Fruit fly (Drosophila melanogaster) whole organism, embryonic: ENCODE results near the gene Dcps.

ENCODE experiments used
- B-H1 ChIP-seq: fragments of 200-800 bp; sonication (Bioruptor generic); IDR thresholded peaks from 3 replicates; pipeline ENCODE4 v1.3.6; 2022; ENCODE audit warnings: missing biosample characterization, missing genetic modification characterization
- Bteb2 ChIP-seq: fragments of 200-800 bp; sonication (Bioruptor generic); optimal IDR thresholded peaks from 2 replicates; lab custom pipeline; 2016; ENCODE audit warnings: missing biosample characterization, missing genetic modification characterization
- CG10565 ChIP-seq: fragments of 200-800 bp; sonication (Bioruptor generic); optimal IDR thresholded peaks from 3 replicates; lab custom pipeline; 2016; ENCODE audit warnings: missing biosample characterization, mild to moderate bottlenecking, missing genetic modification characterization
- CG11696 ChIP-seq: fragments of 200-800 bp; sonication (Bioruptor generic); IDR thresholded peaks from 2 replicates; pipeline ENCODE4 v1.3.6; 2022; ENCODE audit warnings: missing biosample characterization, missing genetic modification characterization
- CG12219 ChIP-seq: fragments of 200-800 bp; sonication (Bioruptor generic); optimal IDR thresholded peaks from 3 replicates; lab custom pipeline; 2018; ENCODE audit warnings: missing biosample characterization, mild to moderate bottlenecking, missing genetic modification characterization
- CG15514 ChIP-seq: fragments of 200-800 bp; sonication (Bioruptor generic); optimal IDR thresholded peaks from 3 replicates; lab custom pipeline; 2017; ENCODE audit warnings: missing biosample characterization, missing genetic modification characterization, mild to moderate bottlenecking, moderate library complexity, missing genetic modification reagents
- CG17568 ChIP-seq: fragments of 200-800 bp; sonication (Bioruptor generic); optimal IDR thresholded peaks from 2 replicates; lab custom pipeline; 2018; ENCODE audit warnings: missing biosample characterization, mild to moderate bottlenecking, missing genetic modification characterization, moderate library complexity
- CG17912 ChIP-seq: fragments of 200-800 bp; sonication (Bioruptor generic); optimal IDR thresholded peaks from 2 replicates; lab custom pipeline; 2018; ENCODE audit warnings: missing biosample characterization, mild to moderate bottlenecking, missing genetic modification characterization
- CG3065 ChIP-seq: fragments of 200-800 bp; sonication (Bioruptor generic); optimal IDR thresholded peaks from 2 replicates; lab custom pipeline; 2016; ENCODE audit warnings: missing biosample characterization, missing genetic modification characterization
- CG31365 ChIP-seq: fragments of 200-800 bp; sonication (Bioruptor generic); optimal IDR thresholded peaks from 2 replicates; lab custom pipeline; 2018; ENCODE audit warnings: missing biosample characterization, mild to moderate bottlenecking, missing genetic modification characterization
- CG7928 ChIP-seq: fragments of 200-800 bp; sonication (Bioruptor generic); optimal IDR thresholded peaks from 2 replicates; lab custom pipeline; 2017; ENCODE audit warnings: missing biosample characterization, mild to moderate bottlenecking, missing genetic modification characterization
- CG9609 ChIP-seq: fragments of 200-800 bp; sonication (Bioruptor generic); optimal IDR thresholded peaks from 3 replicates; lab custom pipeline; 2016; ENCODE audit warnings: missing biosample characterization, missing genetic modification characterization
- Camta ChIP-seq: fragments of 200-800 bp; sonication (Bioruptor generic); optimal IDR thresholded peaks from 2 replicates; lab custom pipeline; 2016; ENCODE audit warnings: missing biosample characterization, missing genetic modification characterization
- CkIIα-i1 ChIP-seq: fragments of 200-800 bp; sonication (Bioruptor generic); IDR thresholded peaks from 2 replicates; pipeline ENCODE4 v1.3.6; 2022; ENCODE audit warnings: missing biosample characterization, missing genetic modification characterization
- D19B ChIP-seq: fragments of 200-800 bp; sonication (Bioruptor generic); optimal IDR thresholded peaks from 2 replicates; lab custom pipeline; 2017; ENCODE audit warnings: missing biosample characterization, mild to moderate bottlenecking, missing genetic modification characterization
- Dp ChIP-seq: fragments of 200-800 bp; sonication (Bioruptor generic); optimal IDR thresholded peaks from 2 replicates; lab custom pipeline; 2018; ENCODE audit warnings: missing biosample characterization, mild to moderate bottlenecking, missing genetic modification characterization, moderate library complexity
- Fer1 ChIP-seq: fragments of 200-800 bp; sonication (Bioruptor generic); optimal IDR thresholded peaks from 2 replicates; lab custom pipeline; 2017; ENCODE audit warnings: missing biosample characterization, mild to moderate bottlenecking, missing genetic modification characterization
- Fer2 ChIP-seq: fragments of 200-800 bp; sonication (Bioruptor generic); optimal IDR thresholded peaks from 2 replicates; lab custom pipeline; 2018; ENCODE audit warnings: missing biosample characterization, mild to moderate bottlenecking, missing genetic modification characterization, moderate library complexity
- H2.0 ChIP-seq: fragments of 200-800 bp; sonication (Bioruptor generic); IDR thresholded peaks from 2 replicates; pipeline ENCODE4 v1.3.6; 2022; ENCODE audit warnings: missing biosample characterization, missing genetic modification characterization
- Hey ChIP-seq: fragments of 200-800 bp; sonication (Bioruptor generic); optimal IDR thresholded peaks from 3 replicates; lab custom pipeline; 2018; ENCODE audit warnings: missing biosample characterization, mild to moderate bottlenecking, missing genetic modification characterization
- Lpt ChIP-seq: fragments of >200 bp; optimal IDR thresholded peaks from 2 replicates; lab custom pipeline; 2018; ENCODE audit warnings: missing biosample characterization, missing genetic modification characterization
- Mad ChIP-seq: fragments of 200-800 bp; sonication (Bioruptor generic); optimal IDR thresholded peaks from 2 replicates; lab custom pipeline; 2016; ENCODE audit warnings: missing biosample characterization, missing genetic modification characterization
- Nf-YA ChIP-seq: fragments of 200-800 bp; sonication (Bioruptor generic); IDR thresholded peaks from 2 replicates; pipeline ENCODE4 v1.3.6; 2022; ENCODE audit warnings: missing biosample characterization, missing genetic modification characterization
- PHDP ChIP-seq: fragments of 200-800 bp; sonication (Bioruptor generic); optimal IDR thresholded peaks from 3 replicates; lab custom pipeline; 2018; ENCODE audit warnings: missing biosample characterization, mild to moderate bottlenecking, missing genetic modification characterization, moderate library complexity
- Sox102F ChIP-seq: fragments of 200-800 bp; sonication (Bioruptor generic); optimal IDR thresholded peaks from 2 replicates; lab custom pipeline; 2018; ENCODE audit warnings: missing biosample characterization, mild to moderate bottlenecking, missing genetic modification characterization, moderate library complexity
- TFAM ChIP-seq: fragments of 200-800 bp; sonication (Bioruptor generic); optimal IDR thresholded peaks from 2 replicates; lab custom pipeline; 2017; ENCODE audit warnings: missing biosample characterization, missing genetic modification characterization, inconsistent platforms
- Xbp1 ChIP-seq: fragments of 200-800 bp; sonication (Bioruptor generic); optimal IDR thresholded peaks from 3 replicates; lab custom pipeline; 2016; ENCODE audit warnings: missing biosample characterization, mild to moderate bottlenecking, missing genetic modification characterization
- az2 ChIP-seq: fragments of 200-800 bp; sonication (Bioruptor generic); optimal IDR thresholded peaks from 3 replicates; lab custom pipeline; 2016; ENCODE audit warnings: missing biosample characterization, missing genetic modification characterization
- bsh ChIP-seq, 2 experiments: fragments of 200-800 bp; sonication (Bioruptor generic); optimal IDR thresholded peaks; 2 replicates each; lab custom pipeline; 2017 to 2018; ENCODE audit warnings: mild to moderate bottlenecking in 2 of 2, missing biosample characterization in 2 of 2, missing genetic modification characterization in 2 of 2, moderate library complexity in 1 of 2
- crc ChIP-seq: fragments of 200-800 bp; sonication (Bioruptor generic); optimal IDR thresholded peaks from 2 replicates; lab custom pipeline; 2016; ENCODE audit warnings: missing biosample characterization, missing genetic modification characterization
- croc ChIP-seq: fragments of 200-800 bp; sonication (Bioruptor generic); conservative IDR thresholded peaks from 3 replicates; pipeline ENCODE4 v1.3.6; 2022; ENCODE audit warnings: missing biosample characterization, missing genetic modification characterization
- danr ChIP-seq: fragments of 200-800 bp; sonication (Bioruptor generic); IDR thresholded peaks from 2 replicates; pipeline ENCODE4 v1.3.6; 2022; ENCODE audit warnings: missing biosample characterization, missing genetic modification characterization
- esg ChIP-seq: fragments of 200-800 bp; sonication (Bioruptor generic); conservative IDR thresholded peaks from 2 replicates; pipeline ENCODE4 v1.3.6; 2022; ENCODE audit warnings: missing biosample characterization, missing genetic modification characterization
- exex ChIP-seq: fragments of 200-800 bp; sonication (Bioruptor generic); optimal IDR thresholded peaks from 4 replicates; lab custom pipeline; 2018; ENCODE audit warnings: missing biosample characterization, mild to moderate bottlenecking, missing genetic modification characterization, moderate library complexity
- fd64A ChIP-seq: fragments of 200-800 bp; sonication (Bioruptor generic); optimal IDR thresholded peaks from 3 replicates; lab custom pipeline; 2018; ENCODE audit warnings: missing biosample characterization, mild to moderate bottlenecking, missing genetic modification characterization
- fu2 ChIP-seq: fragments of 200-800 bp; sonication (Bioruptor generic); optimal IDR thresholded peaks from 2 replicates; lab custom pipeline; 2016; ENCODE audit warnings: missing biosample characterization, missing genetic modification characterization
- gsb-n ChIP-seq: fragments of 200-800 bp; sonication (Bioruptor generic); optimal IDR thresholded peaks from 3 replicates; lab custom pipeline; 2018; ENCODE audit warnings: missing biosample characterization, mild to moderate bottlenecking, missing genetic modification characterization
- ham ChIP-seq: fragments of 200-800 bp; sonication (Bioruptor generic); IDR thresholded peaks from 2 replicates; pipeline ENCODE4 v1.3.6; 2022; ENCODE audit warnings: missing biosample characterization, missing genetic modification characterization
- jumu ChIP-seq: fragments of 200-800 bp; sonication (Bioruptor generic); optimal IDR thresholded peaks from 3 replicates; lab custom pipeline; 2016; ENCODE audit warnings: missing biosample characterization, missing genetic modification characterization
- nau ChIP-seq: fragments of 200-800 bp; sonication (Bioruptor generic); optimal IDR thresholded peaks from 3 replicates; lab custom pipeline; 2017; ENCODE audit warnings: missing biosample characterization, mild to moderate bottlenecking, missing genetic modification characterization, missing genetic modification reagents
- onecut ChIP-seq: fragments of 200-800 bp; sonication (Bioruptor generic); IDR thresholded peaks from 2 replicates; pipeline ENCODE4 v1.3.6; 2022; ENCODE audit warnings: missing biosample characterization, missing genetic modification characterization
- p53 ChIP-seq: fragments of 200-800 bp; sonication (Bioruptor generic); optimal IDR thresholded peaks from 2 replicates; lab custom pipeline; 2016; ENCODE audit warnings: missing biosample characterization, missing genetic modification characterization
- prd ChIP-seq, 3 experiments: fragments of >200 bp in 2 of 3; fragments of 200-800 bp in 1 of 3; sonication (Bioruptor generic) in 1 of 3; optimal IDR thresholded peaks in 2 of 3; IDR thresholded peaks in 1 of 3; 2 replicates in 2 of 3; 3 replicates in 1 of 3; pipeline versions ENCODE4 v1.3.6 to Lab custom; 2017 to 2022; ENCODE audit warnings: missing biosample characterization in 1 of 3, missing genetic modification characterization in 1 of 3
- pum ChIP-seq: fragments of 200-800 bp; sonication (Bioruptor generic); optimal IDR thresholded peaks from 2 replicates; lab custom pipeline; 2016; ENCODE audit warnings: missing biosample characterization, missing genetic modification characterization
- schlank ChIP-seq: fragments of 200-800 bp; sonication (Bioruptor generic); optimal IDR thresholded peaks from 2 replicates; lab custom pipeline; 2018; ENCODE audit warnings: missing biosample characterization, mild to moderate bottlenecking, missing genetic modification characterization
- scrt ChIP-seq: fragments of 200-800 bp; sonication (Bioruptor generic); optimal IDR thresholded peaks from 2 replicates; lab custom pipeline; 2018; ENCODE audit warnings: missing biosample characterization, mild to moderate bottlenecking, missing genetic modification characterization, moderate library complexity
- sug ChIP-seq: fragments of 200-800 bp; optimal IDR thresholded peaks from 2 replicates; lab custom pipeline; 2019; ENCODE audit warnings: missing biosample characterization, mild to moderate bottlenecking, missing genetic modification characterization, moderate library complexity
- tgo ChIP-seq: fragments of 200-800 bp; sonication (Bioruptor generic); IDR thresholded peaks from 3 replicates; pipeline ENCODE4 v1.3.6; 2022; ENCODE audit warnings: missing biosample characterization, missing genetic modification characterization
- zfh2 ChIP-seq: fragments of 200-800 bp; sonication (Bioruptor generic); optimal IDR thresholded peaks from 2 replicates; lab custom pipeline; 2016; ENCODE audit warnings: missing biosample characterization, missing genetic modification characterization

The Dcps gene

dm6 chr3R:5742278-5743196, 12.0 kb downstream of the Dcps start, which contains the start of the genes Sym and Madm (continued):
- 0 out of 3 replicates have a peak, but pooled peaks have one; percentile 44 for TF ChIP-seq tgo (GFP tag; lab: Robert Waterston, UW)
- TF ChIP-seq prd (optimal IDR thresholded peaks at IDR 0.05; lab: Kevin White, UChicago) = no peak
- peak; percentile 72 for TF ChIP-seq prd (GFP tag; IDR thresholded peaks at IDR 0.05; lab: Robert Waterston, UW)
- TF ChIP-seq Sox102F (GFP tag; lab: Kevin White, UChicago) = no peak
- TF ChIP-seq Dp (GFP tag; lab: Kevin White, UChicago) = peak; percentile 29
- TF ChIP-seq Hey = no peak
- no peak for TF ChIP-seq exex (tag; lab: Kevin White, UChicago)
- peak; percentile 23 for TF ChIP-seq crc (GFP tag; lab: Kevin White, UChicago)
- TF ChIP-seq CkIIα-i1 (GFP tag; lab: Robert Waterston, UW) = no peak
- TF ChIP-seq CG3065 (GFP tag; lab: Kevin White, UChicago) = no peak
- no peak for TF ChIP-seq CG10565 (GFP tag; lab: Kevin White, UChicago)
- no peak for TF ChIP-seq Nf-YA (GFP tag; lab: Robert Waterston, UW)
- no peak for TF ChIP-seq schlank (tag; lab: Kevin White, UChicago)
- no peak for TF ChIP-seq gsb-n (tag; lab: Kevin White, UChicago)
- peak; percentile 50 for TF ChIP-seq zfh2 (GFP tag; lab: Kevin White, UChicago)
- TF ChIP-seq sug (tag; lab: Kevin White, UChicago) = peak; percentile 55
- TF ChIP-seq danr (GFP tag; lab: Robert Waterston, UW) = no peak
- no peak for TF ChIP-seq Lpt (GFP tag; lab: Kevin White, UChicago)
- peak; percentile 7 for TF ChIP-seq Mad
- peak; percentile 31 for TF ChIP-seq PHDP (tag; lab: Kevin White, UChicago)
- TF ChIP-seq p53 = no peak
- TF ChIP-seq fu2 (GFP tag; lab: Kevin White, UChicago) = peak; percentile 32
- no peak for TF ChIP-seq H2.0 (GFP tag; lab: Robert Waterston, UW)
- TF ChIP-seq Fer2 = no peak
- TF ChIP-seq jumu (GFP tag; lab: Kevin White, UChicago) = peak; percentile 22
- TF ChIP-seq CG7928 (GFP tag; lab: Kevin White, UChicago) = no peak
- TF ChIP-seq Fer1 (GFP tag; lab: Kevin White, UChicago) = no peak
- TF ChIP-seq Bteb2 = peak; percentile 20
- TF ChIP-seq CG11696 (GFP tag; lab: Robert Waterston, UW) = no peak
- peak; percentile 80 for TF ChIP-seq CG15514 (GFP tag; lab: Kevin White, UChicago)
- no peak for TF ChIP-seq CG9609 (GFP tag; lab: Kevin White, UChicago)
- peak; percentile 22 for TF ChIP-seq scrt (GFP tag; lab: Kevin White, UChicago)
- TF ChIP-seq TFAM (GFP tag; lab: Kevin White, UChicago) = no peak
- peak; percentile 20; the same call in 1 of the 2 replicates for TF ChIP-seq esg (GFP tag; lab: Robert Waterston, UW)
- no peak for TF ChIP-seq B-H1 (GFP tag; lab: Robert Waterston, UW)
- no peak for TF ChIP-seq CG17912 (GFP tag; lab: Kevin White, UChicago)
- TF ChIP-seq nau (GFP tag; lab: Kevin White, UChicago) = no peak
- peak in 1 of 2 experiments; percentile 22 for TF ChIP-seq bsh (GFP tag; optimal IDR thresholded peaks at IDR 0.05; lab: Kevin White, UChicago)
- TF ChIP-seq Camta = peak; percentile 29
- no peak for TF ChIP-seq CG17568 (GFP tag; lab: Kevin White, UChicago)
- no peak for TF ChIP-seq croc (GFP tag; lab: Robert Waterston, UW)
- TF ChIP-seq CG12219 (GFP tag; lab: Kevin White, UChicago) = no peak
- peak; percentile 60 for TF ChIP-seq pum
- TF ChIP-seq az2 (GFP tag; lab: Kevin White, UChicago) = no peak
- TF ChIP-seq CG31365 (tag; lab: Kevin White, UChicago) = no peak
- TF ChIP-seq fd64A (GFP tag; lab: Kevin White, UChicago) = no peak
- peak; percentile 62 for TF ChIP-seq Xbp1 (GFP tag; lab: Kevin White, UChicago)
- peak; percentile 4 for TF ChIP-seq D19B (GFP tag; lab: Kevin White, UChicago)
- TF ChIP-seq onecut (GFP tag; lab: Robert Waterston, UW) = peak; percentile 46; the same call in 1 of the 2 replicates
- TF ChIP-seq ham (GFP tag; lab: Robert Waterston, UW) = no peak
